Fruit fly (Drosophila melanogaster): ENCODE results near the gene LManIII.

LManIII gene

DNA sequence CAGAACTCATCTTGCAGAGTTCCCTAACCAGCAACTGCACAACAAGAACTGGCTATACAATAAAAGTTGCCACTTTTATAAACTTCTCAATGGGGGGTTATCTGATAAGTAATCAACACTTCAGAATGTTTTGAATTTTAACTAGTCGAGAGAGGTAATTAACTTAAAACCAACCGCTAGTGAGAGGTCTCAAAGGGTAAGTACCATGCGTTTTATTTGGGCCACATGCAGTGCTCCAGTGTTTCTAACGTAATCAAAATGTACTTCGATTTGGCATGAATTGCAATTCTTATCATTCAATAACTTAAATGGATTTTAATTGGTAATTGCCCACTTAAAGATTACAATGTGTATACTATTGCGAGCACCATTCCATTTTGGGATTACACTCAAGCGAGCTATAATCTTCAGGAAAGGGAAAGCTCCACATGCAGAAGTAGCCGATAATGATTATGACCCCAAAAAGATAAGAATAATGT is at the start of gene LManIII:
TSS of gene LManIII (minus strand) at position 51 of the 479 bp plus-strand sequence.
- TF ChIP-seq CG17801 (GFP tag; optimal IDR thresholded peaks at IDR 0.05; ENCODE audit: partially characterized antibody): no peak

DNA sequence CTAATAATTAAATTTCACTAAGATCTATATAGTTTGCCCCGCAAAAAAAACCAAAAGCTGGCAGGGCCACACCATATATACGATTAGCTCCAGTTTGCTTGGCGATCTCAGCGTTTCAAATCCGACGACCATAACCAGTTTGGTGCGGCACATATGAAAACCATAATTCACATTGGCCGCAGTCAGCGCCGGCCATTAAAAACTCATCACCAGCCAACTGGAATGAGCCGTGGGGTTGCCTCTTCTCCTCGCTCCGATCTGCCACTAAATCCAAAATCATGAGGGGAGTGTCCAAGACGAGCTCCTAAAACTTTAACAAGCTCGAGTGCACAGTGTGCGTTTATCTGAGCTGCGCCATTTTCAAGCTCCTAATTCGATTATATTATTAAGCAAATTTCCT is 48.8 kb upstream of the LManIII start:
- TF ChIP-seq CG17801 (GFP tag; optimal IDR thresholded peaks at IDR 0.05; ENCODE audit: partially characterized antibody): no peak

DNA sequence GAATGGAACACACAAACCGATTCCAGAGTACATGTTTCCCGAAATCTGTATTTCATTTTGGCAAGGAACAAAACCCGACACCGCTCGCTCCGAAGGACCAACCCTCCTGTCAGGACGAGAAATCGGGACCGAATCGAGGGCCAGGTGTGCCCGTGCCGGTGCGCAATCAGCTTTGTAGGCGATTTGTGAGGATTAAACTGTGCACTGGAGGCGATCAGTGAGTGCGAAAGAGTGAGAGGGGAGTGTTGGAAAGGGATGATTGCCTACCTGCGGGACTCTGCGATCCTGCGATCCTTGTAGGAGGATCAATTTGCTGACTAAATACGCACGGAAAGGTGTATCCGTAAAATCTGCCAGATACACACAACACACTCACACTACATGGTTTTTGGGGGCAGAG is 41.3 kb upstream of the LManIII start:
- TF ChIP-seq CG17801 (GFP tag; optimal IDR thresholded peaks at IDR 0.05; ENCODE audit: partially characterized antibody): no peak

DNA sequence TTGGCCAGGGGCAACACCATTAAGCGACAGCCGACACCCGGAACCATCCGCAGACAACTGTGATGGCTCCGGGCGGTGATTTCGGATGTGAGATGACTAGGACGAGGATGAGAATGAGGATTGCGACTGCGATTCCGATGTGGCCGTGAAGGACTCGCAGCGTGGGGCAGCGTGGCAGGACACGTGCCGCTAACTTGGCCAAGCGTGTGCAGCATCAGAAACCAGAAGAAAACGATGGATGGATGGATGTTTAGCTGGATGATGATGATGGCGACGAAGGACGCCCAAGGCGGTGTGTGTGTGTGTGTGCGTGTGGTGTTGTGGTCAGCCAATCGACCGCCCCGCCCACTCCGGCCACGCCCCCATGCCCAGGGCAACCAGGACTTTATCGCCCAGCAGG is 35.6 kb upstream of the LManIII start:
- no peak for TF ChIP-seq CG17801 (GFP tag; optimal IDR thresholded peaks at IDR 0.05; ENCODE audit: partially characterized antibody)

DNA sequence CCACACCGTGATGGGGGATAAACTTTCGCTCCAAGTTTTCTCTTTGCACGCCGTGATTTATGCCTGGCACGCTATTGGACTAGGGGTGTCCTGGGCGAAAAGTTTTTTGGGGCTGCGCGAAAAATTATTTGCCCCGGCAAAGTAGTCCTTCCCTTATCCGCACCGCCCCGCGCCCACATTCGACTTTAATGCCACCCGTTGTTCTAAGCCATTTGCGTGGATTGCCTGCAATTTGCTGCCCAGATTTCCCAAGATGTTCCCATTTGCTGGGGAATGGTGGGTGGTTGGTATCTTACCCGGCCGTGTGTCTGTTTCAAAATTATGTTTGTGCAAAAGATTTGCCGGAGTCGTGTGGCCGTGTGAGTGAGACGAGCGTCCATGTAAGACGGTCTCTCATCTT is 30.5 kb upstream of the LManIII start:
- no peak for TF ChIP-seq CG17801 (GFP tag; optimal IDR thresholded peaks at IDR 0.05; ENCODE audit: partially characterized antibody)

DNA sequence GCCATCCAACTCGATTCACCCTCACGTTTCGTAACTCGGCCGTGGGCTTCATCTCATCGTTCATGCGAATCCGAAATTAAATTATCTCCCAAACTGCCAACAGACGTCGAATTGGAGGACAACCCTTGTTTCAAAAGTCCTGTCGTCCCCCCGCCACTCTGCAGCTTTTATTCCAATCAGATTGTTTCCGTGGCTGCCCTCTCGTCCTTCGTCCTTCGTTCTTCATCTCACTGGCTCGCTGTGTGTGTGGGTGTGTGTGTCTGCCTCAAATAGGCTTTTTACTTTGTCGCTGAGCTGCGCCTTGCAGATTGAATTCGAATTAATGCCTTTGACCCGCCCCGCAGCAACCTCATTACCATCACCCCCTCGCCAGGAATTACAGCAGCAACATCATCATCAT is 25.6 kb upstream of the LManIII start:
- TF ChIP-seq CG17801 (GFP tag; optimal IDR thresholded peaks at IDR 0.05; ENCODE audit: partially characterized antibody): no peak

DNA sequence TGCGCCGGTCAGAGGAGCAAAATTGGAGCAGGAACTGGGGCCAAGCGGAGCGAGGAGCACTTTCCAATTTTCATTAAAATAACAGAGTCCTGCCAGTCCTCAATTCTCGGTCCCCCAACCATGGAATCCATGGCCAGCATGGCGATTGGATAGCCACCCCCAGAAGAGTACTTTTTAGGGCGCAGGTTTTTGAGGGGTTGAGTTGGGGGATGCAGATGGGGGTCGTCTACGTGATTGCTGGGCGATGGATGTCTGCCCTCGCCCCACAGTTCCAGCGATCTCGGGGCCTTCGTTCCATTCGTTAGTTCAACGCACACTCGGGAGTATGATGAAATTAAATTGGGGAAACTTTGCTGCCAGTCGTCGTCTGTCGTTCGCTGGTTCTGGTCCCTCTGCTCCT is 23.2 kb upstream of the LManIII start:
- no peak for TF ChIP-seq CG17801 (GFP tag; optimal IDR thresholded peaks at IDR 0.05; ENCODE audit: partially characterized antibody)

DNA sequence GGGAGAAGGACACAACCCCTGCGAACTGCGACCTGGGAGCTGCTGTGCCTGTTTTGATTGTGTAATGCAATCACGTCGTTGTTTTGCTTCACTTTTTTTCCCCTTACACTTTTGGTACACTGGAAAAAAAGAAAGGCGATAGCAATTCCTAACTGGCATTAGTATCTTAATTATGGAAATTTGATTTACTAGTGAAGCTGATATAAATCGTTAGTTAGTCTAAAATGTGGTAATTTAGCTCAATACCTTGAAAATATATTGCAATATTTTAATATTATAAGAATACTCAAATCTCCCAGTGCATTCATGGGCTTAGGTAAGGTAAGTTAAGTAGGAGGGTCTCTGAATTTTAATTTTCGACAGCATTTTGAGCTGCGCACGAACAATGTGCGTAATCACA is 19.1 kb upstream of the LManIII start:
- no peak for TF ChIP-seq CG17801 (GFP tag; optimal IDR thresholded peaks at IDR 0.05; ENCODE audit: partially characterized antibody)

DNA sequence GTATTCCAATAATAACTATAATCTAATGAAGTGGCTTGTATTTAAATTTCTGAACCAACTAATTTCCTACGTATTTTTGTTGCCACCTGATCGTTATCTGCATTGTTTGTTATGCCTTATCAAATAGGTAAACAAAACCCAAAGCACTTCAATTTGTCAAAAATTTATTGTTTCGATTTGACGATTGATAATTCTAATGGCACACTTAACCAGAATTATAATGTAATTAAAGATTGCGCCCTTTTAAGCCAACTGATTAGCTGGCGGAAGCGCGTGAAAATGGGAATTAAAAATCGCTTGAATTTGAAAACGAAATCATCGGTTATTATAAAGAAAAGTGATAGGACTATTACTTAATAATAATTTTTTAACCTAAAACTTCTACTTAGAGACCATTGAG is 16.2 kb upstream of the LManIII start:
- no peak for TF ChIP-seq CG17801 (GFP tag; optimal IDR thresholded peaks at IDR 0.05; ENCODE audit: partially characterized antibody)

DNA sequence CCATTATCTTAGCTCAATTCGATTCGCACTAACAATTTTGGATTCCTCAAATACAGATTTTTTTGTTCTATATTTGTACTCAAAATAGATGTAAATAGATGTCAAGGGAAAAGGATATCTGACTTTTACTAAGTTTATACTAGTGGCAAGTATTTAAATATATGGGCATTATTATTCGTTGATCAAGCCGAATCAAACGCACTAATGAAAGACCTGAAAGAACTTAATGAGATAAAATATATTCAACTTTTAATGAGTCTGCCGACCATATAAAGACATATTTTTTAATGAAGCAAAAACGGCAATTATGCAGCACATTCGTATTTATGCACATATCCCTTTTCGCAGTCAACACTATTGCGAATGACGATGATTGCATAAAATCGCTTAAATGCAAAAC is 13.9 kb upstream of the LManIII start, which contains the start of gene CG42710:
TSS of gene CG42710 (minus strand) at position 101 of the 400 bp plus-strand sequence.
- TF ChIP-seq CG17801 (GFP tag; optimal IDR thresholded peaks at IDR 0.05; ENCODE audit: partially characterized antibody): no peak

DNA sequence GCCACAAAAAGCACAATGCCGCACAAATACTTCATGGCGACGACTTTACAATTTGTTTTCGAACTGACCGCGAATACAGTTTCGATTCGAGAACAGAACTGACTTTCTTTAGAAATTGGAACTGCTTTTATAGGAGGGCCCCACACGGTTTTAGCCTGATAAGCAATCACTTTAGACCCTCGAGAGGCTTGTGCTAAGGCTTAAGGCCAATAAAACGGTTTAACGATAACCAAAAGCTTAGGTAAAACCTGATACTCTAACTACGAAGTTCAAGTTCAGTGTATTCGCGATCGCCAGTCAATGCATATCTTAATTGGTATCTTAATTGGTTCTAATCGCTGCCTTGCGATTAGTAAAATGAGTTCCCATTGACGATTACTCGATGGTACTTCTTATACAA is 12.6 kb upstream of the LManIII start, which contains the start of gene LManVI:
TSS of gene LManVI (minus strand) at position 101 of the 400 bp plus-strand sequence.
- TF ChIP-seq CG17801 (GFP tag; optimal IDR thresholded peaks at IDR 0.05; ENCODE audit: partially characterized antibody): no peak

DNA sequence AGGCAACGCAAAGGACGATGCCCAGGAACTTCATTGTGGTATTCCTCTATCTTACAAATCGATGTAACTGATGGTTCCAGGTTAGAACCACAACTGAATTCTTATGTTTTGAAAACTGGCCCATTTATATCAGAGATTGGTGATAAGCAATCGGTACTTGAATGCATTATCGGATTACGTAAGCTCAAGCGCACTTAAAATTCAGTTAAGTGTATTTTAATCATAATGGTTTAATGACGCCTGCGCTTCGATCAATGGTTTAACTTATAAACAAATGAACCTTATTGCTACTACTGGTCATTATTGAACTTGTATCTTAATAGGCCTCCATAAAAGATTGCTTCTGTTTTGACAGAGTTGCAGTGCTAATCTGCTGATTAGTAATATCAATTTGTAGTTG is 7.7 kb upstream of the LManIII start, which contains the start of gene LManV:
TSS of gene LManV (minus strand) at position 101 of the 400 bp plus-strand sequence.
- no peak for TF ChIP-seq CG17801 (GFP tag; optimal IDR thresholded peaks at IDR 0.05; ENCODE audit: partially characterized antibody)

DNA sequence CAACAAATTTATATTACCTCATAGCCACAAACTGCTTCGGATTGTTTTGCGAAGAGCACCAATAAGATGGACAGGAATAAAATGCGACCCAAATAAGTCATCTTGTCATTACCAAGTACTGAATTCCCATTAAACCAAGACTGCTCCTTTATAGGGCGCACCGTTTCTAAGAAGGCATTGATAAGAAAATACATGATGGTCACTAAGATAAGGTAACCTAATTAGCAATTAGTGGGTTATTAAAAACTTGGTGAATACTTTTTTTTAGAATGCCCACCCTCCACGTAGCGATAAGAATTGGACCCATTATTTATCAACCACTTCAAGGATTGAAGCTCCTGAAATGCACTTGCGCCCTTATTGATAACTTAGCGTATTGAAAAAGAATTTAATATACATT is 3.7 kb upstream of the LManIII start, which contains the start of gene LManIV:
TSS of gene LManIV (minus strand) at position 101 of the 400 bp plus-strand sequence.
- no peak for TF ChIP-seq CG17801 (GFP tag; optimal IDR thresholded peaks at IDR 0.05; ENCODE audit: partially characterized antibody)

DNA sequence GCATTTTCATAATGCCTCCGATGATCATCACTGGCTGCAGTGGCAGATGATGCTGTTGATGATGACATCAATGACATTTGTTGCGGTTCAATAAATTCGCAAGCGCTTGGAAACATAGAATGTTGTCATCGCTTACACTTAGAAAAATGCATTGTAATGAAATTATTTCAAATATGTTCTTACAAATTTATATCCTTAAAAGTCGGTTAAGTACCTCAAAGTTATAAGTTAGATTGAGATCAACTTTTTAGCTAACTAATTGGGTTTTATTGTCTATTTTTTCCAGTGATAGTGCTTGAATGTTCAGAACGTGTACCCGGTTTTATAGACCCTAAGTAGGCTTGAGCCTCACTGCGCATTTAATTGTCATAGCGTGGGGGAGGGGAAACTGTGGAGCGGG is 5.7 kb downstream of the LManIII start:
- no peak for TF ChIP-seq CG17801 (GFP tag; optimal IDR thresholded peaks at IDR 0.05; ENCODE audit: partially characterized antibody)

DNA sequence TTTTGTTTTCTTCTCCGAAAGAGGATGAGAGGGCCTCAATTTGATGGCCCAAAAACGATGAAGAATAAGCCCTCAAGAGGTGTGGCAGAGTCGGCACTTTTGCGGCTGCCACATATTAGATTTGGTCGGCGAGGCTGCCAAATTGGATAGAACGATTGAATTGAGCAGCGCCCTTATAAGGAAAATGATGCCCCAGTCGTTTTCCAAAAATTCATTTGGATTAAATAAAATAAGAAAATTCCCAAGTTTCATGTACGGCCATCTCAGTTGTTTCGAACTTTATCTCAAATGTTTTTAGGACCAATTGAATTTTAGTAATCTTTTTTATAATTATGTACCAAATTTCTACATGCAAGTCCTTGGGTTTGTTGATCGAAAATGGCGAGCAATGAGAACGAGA is 16.5 kb downstream of the LManIII start, which contains the start of the genes CG45307 and CG12438:
TSS of gene CG45307 (minus strand) at position 101 of the 400 bp plus-strand sequence.
TSS of gene CG12438 (plus strand) at position 264 of the 400 bp plus-strand sequence.
- TF ChIP-seq CG17801 (GFP tag; optimal IDR thresholded peaks at IDR 0.05; ENCODE audit: partially characterized antibody): no peak

DNA sequence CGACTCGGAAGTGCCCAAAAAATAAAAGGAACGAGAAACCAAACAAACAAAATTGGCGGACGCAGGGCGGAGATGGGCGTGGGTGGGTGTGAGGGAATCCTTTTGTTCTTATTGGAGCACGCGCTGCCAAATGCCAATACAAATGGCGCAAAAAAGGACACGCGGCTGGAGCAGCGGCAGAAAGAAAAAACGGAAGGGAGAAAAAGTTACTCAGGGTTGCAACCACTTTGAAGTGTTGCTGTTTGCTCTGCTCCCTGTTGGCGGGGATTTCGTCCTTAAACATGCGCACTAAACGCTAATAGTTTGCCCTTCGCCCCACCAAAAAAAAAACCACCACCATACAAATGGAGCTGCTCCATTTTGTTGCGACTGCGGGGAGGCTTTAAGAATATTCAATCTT is 21.0 kb downstream of the LManIII start:
- no peak for TF ChIP-seq CG17801 (GFP tag; optimal IDR thresholded peaks at IDR 0.05; ENCODE audit: partially characterized antibody)

DNA sequence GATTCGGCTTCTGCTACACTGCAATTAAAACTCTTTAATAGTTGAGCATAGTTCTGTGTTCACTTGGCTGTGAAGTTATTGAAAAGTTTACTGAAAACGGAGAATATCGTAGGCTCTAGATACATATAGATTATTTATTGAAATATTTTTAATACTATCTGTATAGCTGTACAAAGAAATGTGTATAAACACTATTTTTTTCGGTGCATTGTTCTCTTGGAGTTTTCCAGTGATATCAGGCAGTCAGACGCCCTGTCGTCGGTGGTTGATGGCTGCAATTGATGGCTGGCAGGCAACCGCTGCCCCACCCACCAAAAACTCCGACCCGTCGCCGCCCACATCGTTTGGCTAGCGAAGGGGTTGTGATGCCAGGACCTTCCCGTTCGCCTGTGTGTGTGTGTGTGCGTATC is 22.2 kb downstream of the LManIII start:
- no peak for TF ChIP-seq CG17801 (GFP tag; optimal IDR thresholded peaks at IDR 0.05; ENCODE audit: partially characterized antibody)

All from ovary, adult (tissue).